Worm (Caenorhabditis elegans): Measurements from ENCODE around the gene Y65A5A.2.

- TF ChIP-seq fos-1 (tag; optimal IDR thresholded peaks at IDR 0.05) (no peak), R02D3.7 (tag; optimal IDR thresholded peaks at IDR 0.05) (no peak), nhr-28 (tag; optimal IDR thresholded peaks at IDR 0.05) (no peak), hmg-11 (tag; optimal IDR thresholded peaks at IDR 0.05) (no peak), aly-2 (tag; optimal IDR thresholded peaks at IDR 0.05) (no peak), lin-39 (tag; optimal IDR thresholded peaks at IDR 0.05) (no peak), nhr-25 (tag; optimal IDR thresholded peaks at IDR 0.05) (no peak), lin-15B (tag; optimal IDR thresholded peaks at IDR 0.05) (no peak), ZK546.5 (tag; optimal IDR thresholded peaks at IDR 0.05) (no peak), unc-62 (GFP tag; optimal IDR thresholded peaks at IDR 0.05) (no peak), elt-1 (tag; optimal IDR thresholded peaks at IDR 0.05) (no peak), fkh-2 (tag; optimal IDR thresholded peaks at IDR 0.05) (no peak)
Observed at ce11 chrIV:16399776-16400368, 11.9 kb upstream of the Y65A5A.2 start, which contains the start of gene Y65A5A.1.
